Worm (Caenorhabditis elegans) whole organism, young adult: Measurements from ENCODE around the gene sdz-19.

Experiments
- B0261.1 ChIP-seq: sonication (generic microtip); optimal IDR thresholded peaks from 2 replicates; lab custom pipeline; 2016; ENCODE audit warnings: mild to moderate bottlenecking, missing genetic modification characterization, moderate library complexity, missing compliant biosample characterization
- C06A6.2 ChIP-seq: fragments of 200-800 bp; sonication (Bioruptor generic); conservative IDR thresholded peaks from 2 replicates; pipeline ENCODE4 v1.3.6; 2022; ENCODE audit warnings: missing genetic modification characterization, missing compliant biosample characterization
- C17E4.6 ChIP-seq: fragments of 200-800 bp; sonication (Bioruptor generic); IDR thresholded peaks from 2 replicates; pipeline ENCODE4 v1.3.6; 2022; ENCODE audit warnings: missing genetic modification reagents, missing genetic modification characterization, missing compliant biosample characterization
- D2030.7 ChIP-seq: fragments of 200-800 bp; sonication (Bioruptor generic); IDR thresholded peaks from 2 replicates; pipeline ENCODE4 v1.3.6; 2022; ENCODE audit warnings: missing genetic modification reagents, missing genetic modification characterization, missing compliant biosample characterization
- ama-1 ChIP-seq, 3 experiments: fragments of 150-350 bp in 1 of 3; sonication (generic microtip) in 2 of 3; optimal IDR thresholded peaks; 2 replicates each; lab custom pipeline; 2014 to 2018; ENCODE audit warnings: missing biosample characterization in 2 of 3, missing genetic modification characterization in 2 of 3, missing genetic modification reagents in 2 of 3
- attf-6 ChIP-seq: fragments of 200-800 bp; sonication (Bioruptor generic); IDR thresholded peaks from 2 replicates; pipeline ENCODE4 v1.3.6; 2022; ENCODE audit warnings: missing genetic modification reagents, missing genetic modification characterization, missing compliant biosample characterization
- cebp-1 ChIP-seq, 2 experiments: fragments of 200-800 bp in 1 of 2; sonication (Bioruptor generic) in 1 of 2; sonication (generic microtip) in 1 of 2; IDR thresholded peaks in 1 of 2; optimal IDR thresholded peaks in 1 of 2; 2 replicates each; pipeline versions ENCODE4 v1.3.6 to Lab custom; 2017 to 2022; ENCODE audit warnings: missing compliant biosample characterization in 2 of 2, missing genetic modification characterization in 2 of 2, mild to moderate bottlenecking in 1 of 2, missing genetic modification reagents in 1 of 2, moderate library complexity in 1 of 2
- ceh-91 ChIP-seq: fragments of 200-800 bp; sonication (Bioruptor generic); IDR thresholded peaks from 2 replicates; pipeline ENCODE4 v1.3.6; 2022; ENCODE audit warnings: missing genetic modification reagents, missing genetic modification characterization, missing compliant biosample characterization
- dpff-1 ChIP-seq: sonication (generic microtip); optimal IDR thresholded peaks from 2 replicates; lab custom pipeline; 2017; ENCODE audit warnings: mild to moderate bottlenecking, missing genetic modification characterization, missing compliant biosample characterization
- efl-1 ChIP-seq: fragments of 150-350 bp; optimal IDR thresholded peaks from 2 replicates; lab custom pipeline; 2014; ENCODE audit warnings: missing biosample characterization, missing genetic modification reagents, missing genetic modification characterization
- egl-18 ChIP-seq: fragments of 200-800 bp; sonication (Bioruptor generic); IDR thresholded peaks from 2 replicates; pipeline ENCODE4 v1.3.6; 2022; ENCODE audit warnings: missing genetic modification reagents, missing genetic modification characterization, missing compliant biosample characterization
- gei-17 ChIP-seq: fragments of 200-800 bp; sonication (Bioruptor generic); optimal IDR thresholded peaks from 2 replicates; lab custom pipeline; 2018; ENCODE audit warnings: mild to moderate bottlenecking, missing genetic modification characterization, missing compliant biosample characterization
- him-1 ChIP-seq: sonication (generic microtip); optimal IDR thresholded peaks from 2 replicates; lab custom pipeline; 2016; ENCODE audit warnings: missing genotype, missing genetic modification reagents, missing genetic modification characterization, missing compliant biosample characterization
- hrde-1 ChIP-seq: sonication (generic microtip); optimal IDR thresholded peaks from 2 replicates; lab custom pipeline; 2016; ENCODE audit warnings: missing genetic modification characterization, mild to moderate bottlenecking, missing compliant biosample characterization, moderate library complexity, missing genotype, missing genetic modification reagents, borderline replicate concordance
- hsf-1 ChIP-seq: fragments of 200-800 bp; sonication (Bioruptor generic); IDR thresholded peaks from 2 replicates; pipeline ENCODE4 v1.3.6; 2022; ENCODE audit warnings: missing genetic modification reagents, missing genetic modification characterization, missing compliant biosample characterization
- let-526 ChIP-seq: fragments of 200-800 bp; sonication (Bioruptor generic); IDR thresholded peaks from 2 replicates; pipeline ENCODE4 v1.3.6; 2022; ENCODE audit warnings: missing genetic modification reagents, missing genetic modification characterization, missing compliant biosample characterization
- lin-26 ChIP-seq: fragments of 200-800 bp; sonication (Bioruptor generic); IDR thresholded peaks from 2 replicates; pipeline ENCODE4 v1.3.6; 2022; ENCODE audit warnings: missing genetic modification reagents, missing genetic modification characterization, missing compliant biosample characterization
- lsy-27 ChIP-seq: sonication (generic microtip); optimal IDR thresholded peaks from 2 replicates; lab custom pipeline; 2017; ENCODE audit warnings: missing genetic modification characterization, mild to moderate bottlenecking, missing compliant biosample characterization, antibody characterized with exemption, missing genotype, borderline replicate concordance; ENCODE audit not compliant: insufficient read depth
- mel-28 ChIP-seq: sonication (generic microtip); optimal IDR thresholded peaks from 2 replicates; lab custom pipeline; 2016; ENCODE audit warnings: borderline replicate concordance, mild to moderate bottlenecking, missing genetic modification characterization, missing compliant biosample characterization
- nhr-120 ChIP-seq: fragments of 200-800 bp; sonication (Bioruptor generic); IDR thresholded peaks from 2 replicates; pipeline ENCODE4 v1.3.6; 2022; ENCODE audit warnings: missing genetic modification characterization, missing compliant biosample characterization
- nhr-179 ChIP-seq: sonication (generic microtip); optimal IDR thresholded peaks from 2 replicates; lab custom pipeline; 2016; ENCODE audit warnings: mild to moderate bottlenecking, missing genetic modification characterization, missing compliant biosample characterization
- repo-1 ChIP-seq: sonication (generic microtip); optimal IDR thresholded peaks from 2 replicates; lab custom pipeline; 2017; ENCODE audit warnings: mild to moderate bottlenecking, missing genetic modification characterization, missing compliant biosample characterization
- sdz-38 ChIP-seq: sonication (generic microtip); optimal IDR thresholded peaks from 2 replicates; lab custom pipeline; 2016; ENCODE audit warnings: missing genotype, missing genetic modification characterization, missing compliant biosample characterization
- unc-130 ChIP-seq: sonication (generic microtip); optimal IDR thresholded peaks from 2 replicates; lab custom pipeline; 2016; ENCODE audit warnings: missing genetic modification reagents, missing genetic modification characterization, missing compliant biosample characterization
- ztf-18 ChIP-seq: sonication (generic microtip); optimal IDR thresholded peaks from 2 replicates; lab custom pipeline; 2016; ENCODE audit warnings: missing genotype, mild to moderate bottlenecking, missing genetic modification characterization, missing compliant biosample characterization
- ztf-22 ChIP-seq: fragments of 200-800 bp; sonication (Bioruptor generic); optimal IDR thresholded peaks from 2 replicates; lab custom pipeline; 2018; ENCODE audit warnings: mild to moderate bottlenecking, missing genetic modification characterization, moderate library complexity, missing compliant biosample characterization
- ztf-25 ChIP-seq: fragments of 200-800 bp; sonication (Bioruptor generic); IDR thresholded peaks from 2 replicates; pipeline ENCODE4 v1.3.6; 2022; ENCODE audit warnings: missing genetic modification reagents, missing genetic modification characterization, missing compliant biosample characterization
- ztf-3 ChIP-seq: fragments of 200-800 bp; sonication (Bioruptor generic); optimal IDR thresholded peaks from 2 replicates; lab custom pipeline; 2018; ENCODE audit warnings: mild to moderate bottlenecking, missing genetic modification characterization, missing compliant biosample characterization

The sdz-19 gene

DNA sequence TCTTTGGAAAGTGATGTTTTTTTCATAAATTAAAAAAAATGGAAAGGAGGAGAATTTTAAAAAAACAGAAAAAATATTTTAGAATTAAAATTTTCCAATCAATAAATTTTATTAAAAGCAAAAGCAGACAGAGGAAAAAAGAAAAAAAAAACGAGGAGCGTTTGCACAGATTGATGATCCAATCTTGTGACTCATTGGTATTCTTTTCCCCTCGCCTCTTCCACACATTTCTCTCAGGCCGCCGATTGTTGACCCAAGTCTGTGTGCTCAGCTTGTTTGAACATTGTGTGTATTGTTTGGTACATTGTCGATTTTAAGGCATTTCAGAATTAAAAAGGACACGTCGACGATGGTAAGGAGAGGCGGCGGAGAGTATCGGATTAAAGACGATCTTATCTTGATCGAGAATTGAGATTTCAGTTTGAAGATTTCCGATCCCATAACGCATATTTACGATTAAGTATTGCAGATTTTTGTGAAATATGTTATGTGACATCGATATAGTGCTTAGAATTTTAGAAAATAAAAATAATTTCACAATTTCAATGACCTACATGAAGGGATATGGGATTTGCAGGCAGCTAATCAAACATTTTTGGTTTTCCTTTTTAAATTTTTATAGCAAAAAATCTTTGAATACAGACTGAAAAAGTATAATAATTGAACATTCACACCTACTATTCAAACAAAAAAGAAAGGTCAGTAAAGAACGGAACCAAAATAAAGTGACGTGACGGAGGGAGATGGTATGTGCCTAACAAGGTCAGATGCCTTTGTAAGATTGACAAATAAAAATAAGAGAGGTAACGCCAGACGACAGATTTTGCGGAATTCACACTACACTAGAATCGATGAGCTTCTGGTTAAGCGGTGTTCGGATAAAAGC, 12.7 kb upstream of the sdz-19 start (continued):
- TF ChIP-seq ztf-18: no peak
- TF ChIP-seq ztf-25 (GFP tag; lab: Robert Waterston, UW): no peak
- no peak for TF ChIP-seq nhr-179
- no peak for TF ChIP-seq hsf-1
- no peak for TF ChIP-seq attf-6 (GFP tag; lab: Robert Waterston, UW)

DNA sequence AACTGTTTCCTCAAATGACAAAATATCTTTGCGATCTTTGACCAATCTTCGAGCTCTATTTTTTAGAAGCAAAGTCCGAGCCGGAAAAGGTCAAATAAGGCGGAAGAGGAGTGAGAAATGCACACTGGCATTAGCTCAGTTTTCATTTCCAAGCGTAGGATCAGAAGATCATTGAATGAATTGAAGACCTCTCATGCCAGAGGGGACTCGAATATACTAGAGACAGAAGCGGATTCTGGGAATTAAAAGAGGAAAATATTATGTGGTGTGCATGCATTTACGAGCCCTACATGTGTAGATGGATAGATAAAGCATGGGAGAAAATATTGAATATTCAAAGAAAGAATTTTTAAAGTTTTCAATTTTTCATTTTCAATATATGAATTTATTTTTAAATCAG, 10.3 kb upstream of the sdz-19 start:
- TF ChIP-seq ceh-91 (GFP tag; lab: Robert Waterston, UW): no peak
- TF ChIP-seq C06A6.2 (GFP tag; lab: Robert Waterston, UW): no peak
- no peak for TF ChIP-seq repo-1
- no peak for TF ChIP-seq sdz-38 (tag; lab: Kevin White, UChicago)
- no peak for TF ChIP-seq him-1 (tag; lab: Kevin White, UChicago)
- TF ChIP-seq lin-26 (GFP tag; lab: Robert Waterston, UW): no peak
- no peak for TF ChIP-seq ztf-22 (GFP tag; lab: Kevin White, UChicago)
- no peak for TF ChIP-seq ztf-3 (GFP tag; lab: Kevin White, UChicago)
- TF ChIP-seq lsy-27 (tag; lab: Kevin White, UChicago): no peak
- TF ChIP-seq C17E4.6: no peak
- TF ChIP-seq ztf-25 (GFP tag; lab: Robert Waterston, UW): no peak
- TF ChIP-seq D2030.7: no peak
- no peak for TF ChIP-seq egl-18 (GFP tag; lab: Robert Waterston, UW)
- TF ChIP-seq let-526 (GFP tag; lab: Robert Waterston, UW): no peak
- TF ChIP-seq nhr-120 (GFP tag; lab: Robert Waterston, UW): no peak

DNA sequence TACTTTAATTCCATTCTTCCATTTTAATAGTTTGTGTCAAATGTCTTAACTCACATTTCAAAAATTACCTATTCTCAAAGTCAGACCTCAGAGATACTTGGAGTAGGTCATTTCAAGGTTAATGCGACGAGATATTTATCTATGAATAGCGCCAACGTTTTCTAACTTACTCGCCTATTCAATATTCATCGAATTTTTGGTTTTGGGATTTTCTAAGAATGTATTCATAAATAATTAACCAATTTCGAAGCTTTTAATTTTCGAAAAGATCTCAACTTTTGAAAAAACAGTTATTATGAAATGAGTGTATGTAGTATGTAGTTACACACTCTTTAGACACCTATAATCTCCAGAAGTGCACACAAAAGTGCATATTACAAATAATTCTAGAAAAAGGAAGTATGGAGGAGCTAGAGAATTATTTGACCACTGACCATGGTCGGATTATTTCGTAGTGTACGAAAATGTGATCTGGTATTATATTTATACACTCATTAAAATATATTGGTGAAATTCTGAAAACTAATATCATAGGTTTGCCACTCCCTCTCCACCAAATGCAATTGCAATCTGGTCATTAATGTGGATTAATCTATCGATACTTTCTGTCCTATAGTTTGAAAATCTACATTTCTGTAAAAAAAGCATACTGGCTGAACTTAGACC, 9.5 kb upstream of the sdz-19 start:
- TF ChIP-seq hrde-1 (tag; lab: Kevin White, UChicago): no peak
- no peak for TF ChIP-seq B0261.1 (tag; lab: Kevin White, UChicago)
- no peak for TF ChIP-seq dpff-1
- TF ChIP-seq efl-1: no peak
- no peak for TF ChIP-seq unc-130 (GFP tag; lab: Kevin White, UChicago)
- TF ChIP-seq ama-1 (optimal IDR thresholded peaks at IDR 0.05; lab: Kevin White, UChicago): no peak
- TF ChIP-seq ama-1 (GFP tag; optimal IDR thresholded peaks at IDR 0.05; lab: Kevin White, UChicago): no peak
- TF ChIP-seq gei-17 (GFP tag; lab: Kevin White, UChicago): no peak
- TF ChIP-seq mel-28 (tag; lab: Kevin White, UChicago): no peak

DNA sequence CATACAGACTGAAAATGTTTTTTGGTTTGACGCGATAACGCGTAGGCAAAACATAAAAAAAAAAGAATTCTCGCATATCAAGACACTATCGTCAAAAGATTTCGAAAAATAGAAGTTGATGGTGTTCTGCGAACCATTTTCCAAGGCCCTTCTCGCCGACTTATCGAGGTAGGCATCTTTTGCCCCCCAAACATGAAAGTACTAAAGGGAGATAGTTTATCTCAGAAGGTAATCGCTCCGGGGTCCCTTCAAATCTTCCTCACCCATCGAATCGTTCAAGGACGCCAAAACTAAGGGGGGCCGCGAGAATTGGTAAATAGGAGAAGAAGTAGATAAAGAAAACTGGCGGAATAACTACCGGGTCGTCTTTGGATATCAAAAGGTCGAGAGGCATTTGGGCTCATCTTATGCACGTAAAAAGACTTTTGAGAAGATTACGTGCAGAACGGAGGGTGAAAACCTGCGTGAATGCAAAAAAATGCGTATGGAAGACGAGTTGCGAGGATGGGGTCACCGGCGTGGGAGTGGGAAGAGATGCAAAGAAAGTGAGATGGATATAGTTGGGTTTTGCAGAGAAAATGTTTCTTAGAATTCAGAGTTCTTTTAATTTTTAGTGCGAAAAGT, 8.4 kb upstream of the sdz-19 start:
- TF ChIP-seq C17E4.6 (no peak), cebp-1 (GFP tag; IDR thresholded peaks at IDR 0.05; lab: Robert Waterston, UW) (no peak), cebp-1 (tag; optimal IDR thresholded peaks at IDR 0.05; lab: Kevin White, UChicago) (peak; percentile 1)
